Worm (Caenorhabditis elegans): ENCODE data around the gene K09B11.4.

- TF ChIP-seq B0019.2 (GFP tag; conservative IDR thresholded peaks at IDR 0.05) (no peak), dox-1 (GFP tag; IDR thresholded peaks at IDR 0.05) (no peak), F39B2.1 (GFP tag; IDR thresholded peaks at IDR 0.05) (no peak), snpc-4 (GFP tag; optimal IDR thresholded peaks at IDR 0.05) (no peak), snpc-4 (tag; optimal IDR thresholded peaks at IDR 0.05) (no peak), nfya-1 (tag; optimal IDR thresholded peaks at IDR 0.05; ENCODE audit: borderline replicate concordance, insufficient read depth) (no peak), aptf-2 (GFP tag; conservative IDR thresholded peaks at IDR 0.05) (no peak), ZK185.1 (tag; optimal IDR thresholded peaks at IDR 0.05; ENCODE audit: poor library complexity, severe bottlenecking) (no peak), unc-62 (GFP tag; optimal IDR thresholded peaks at IDR 0.05) (no peak), ceh-79 (tag; optimal IDR thresholded peaks at IDR 0.05) (no peak), C06A6.2 (GFP tag; conservative IDR thresholded peaks at IDR 0.05) (no peak)
Observed at ce11 chrIV:13394686-13395085, 34.7 kb upstream of the K09B11.4 start.

Measured in whole organism, young adult.